Fruit fly (Drosophila melanogaster) whole organism, prepupa: ENCODE measurements around the gene Or83a.
A peak's percentile ranks its signal among the peaks of the same experiment; 100 is the strongest.

Experiments
- CG10669 ChIP-seq: fragments of 200-800 bp; sonication (Bioruptor generic); optimal IDR thresholded peaks from 3 replicates; lab custom pipeline; 2018; ENCODE audit warnings: missing biosample characterization, mild to moderate bottlenecking, missing genetic modification characterization, moderate library complexity
- CG6163 ChIP-seq: fragments of 200-800 bp; sonication (Bioruptor generic); IDR thresholded peaks from 3 replicates; pipeline ENCODE4 v1.3.6; 2022; ENCODE audit warnings: missing biosample characterization, missing genetic modification characterization
- CG6792 ChIP-seq: fragments of 200-800 bp; sonication (Bioruptor generic); optimal IDR thresholded peaks from 3 replicates; lab custom pipeline; 2016; ENCODE audit warnings: missing biosample characterization, missing genetic modification characterization
- Eip78C ChIP-seq: fragments of 200-800 bp; sonication (Bioruptor generic); peaks from one replicate; lab custom pipeline; 2016; ENCODE audit warnings: missing biosample characterization, missing genetic modification characterization
- Ets21C ChIP-seq: fragments of 200-800 bp; sonication (Bioruptor generic); optimal IDR thresholded peaks from 3 replicates; lab custom pipeline; 2016; ENCODE audit warnings: missing biosample characterization, missing genetic modification characterization
- OdsH ChIP-seq: fragments of 200-800 bp; sonication (Bioruptor generic); optimal IDR thresholded peaks from 3 replicates; lab custom pipeline; 2016; ENCODE audit warnings: missing biosample characterization, missing genetic modification characterization
- lz ChIP-seq: fragments of 200-800 bp; sonication (Bioruptor generic); optimal IDR thresholded peaks from 3 replicates; lab custom pipeline; 2016; ENCODE audit warnings: missing biosample characterization, missing genetic modification characterization

- TF ChIP-seq CG6792 = no peak
- TF ChIP-seq lz (GFP tag; lab: Kevin White, UChicago) = no peak
- no peak for TF ChIP-seq CG6163 (GFP tag; lab: Robert Waterston, UW)
- TF ChIP-seq CG10669 = no peak
- TF ChIP-seq Ets21C = no peak
- TF ChIP-seq OdsH = no peak
- TF ChIP-seq Eip78C (GFP tag; lab: Kevin White, UChicago) = peak; percentile 40
Measured at dm6 chr3R:5390095-5390663, 8.8 kb downstream of the Or83a start.
